Fruit fly (Drosophila melanogaster): ENCODE measurements around the gene CG6299.

The CG6299 gene

DNA sequence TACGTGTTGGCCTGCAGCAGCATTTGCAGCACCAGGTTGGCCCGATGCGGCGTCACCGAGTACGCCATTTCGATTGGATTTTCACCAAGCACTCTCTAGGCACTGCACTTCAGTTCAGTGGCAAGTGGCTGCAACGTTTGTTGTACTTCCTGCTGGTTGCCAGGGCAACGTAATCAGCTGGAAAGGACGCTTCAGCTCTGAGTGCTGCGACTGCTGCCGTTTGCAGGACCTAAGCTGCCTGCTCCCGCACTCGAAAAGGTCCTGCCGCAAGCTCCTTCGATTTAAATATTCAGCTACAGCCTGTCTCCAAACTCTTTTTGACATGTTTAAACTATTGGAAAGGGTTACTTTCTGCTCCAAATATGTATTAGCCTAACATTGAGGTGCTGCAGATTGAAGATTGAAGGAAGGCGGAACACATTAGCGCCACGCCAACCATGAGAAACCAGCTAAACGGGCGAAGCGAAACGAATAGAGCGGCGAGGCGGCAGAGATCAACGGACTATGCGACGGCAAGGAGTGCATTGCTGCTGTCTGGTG lies 5.0 kb downstream of the CG6299 start, which contains the start of the genes CG15642 and CG15641:
Gene CG15642, minus strand, starts transcription at position 356 of the 540 bp plus-strand sequence.
Gene CG15641, plus strand, starts transcription at position 490 of the 540 bp plus-strand sequence.
- no peak for TF ChIP-seq psq (GFP tag; optimal IDR thresholded peaks at IDR 0.05)
- no peak for TF ChIP-seq Jra (GFP tag; optimal IDR thresholded peaks at IDR 0.05)
- TF ChIP-seq tai (GFP tag; optimal IDR thresholded peaks at IDR 0.05): no peak
- TF ChIP-seq foxo (GFP tag; optimal IDR thresholded peaks at IDR 0.05): no peak
- TF ChIP-seq dmrt93B (GFP tag; optimal IDR thresholded peaks at IDR 0.05): no peak
- no peak for TF ChIP-seq Rel (GFP tag; optimal IDR thresholded peaks at IDR 0.05)
- TF ChIP-seq Rel (tag; optimal IDR thresholded peaks at IDR 0.05): no peak
- TF ChIP-seq pan (optimal IDR thresholded peaks at IDR 0.05): no peak
- no peak for TF ChIP-seq Myc (optimal IDR thresholded peaks at IDR 0.05)
- TF ChIP-seq Sp1 (GFP tag; optimal IDR thresholded peaks at IDR 0.05): no peak
- TF ChIP-seq Hnf4 (GFP tag; optimal IDR thresholded peaks at IDR 0.05): no peak
- TF ChIP-seq lola (GFP tag; optimal IDR thresholded peaks at IDR 0.05): no peak
- no peak for TF ChIP-seq CrebA (GFP tag; optimal IDR thresholded peaks at IDR 0.05; ENCODE audit: borderline replicate concordance)
- no peak for TF ChIP-seq h (GFP tag; optimal IDR thresholded peaks at IDR 0.05)
- no peak for TF ChIP-seq HLH106 (tag; optimal IDR thresholded peaks at IDR 0.05)

dm6 chrX:15471904-15472303 lies 9.4 kb downstream of the CG6299 start, which contains the start of the genes Grip128 and Alg14:
TSS of gene Grip128 (minus strand) at chrX:15472119.
TSS of gene Alg14 (plus strand) at chrX:15472164.
- TF ChIP-seq dmrt93B (GFP tag; optimal IDR thresholded peaks at IDR 0.05): no peak
- no peak for TF ChIP-seq CrebA (GFP tag; optimal IDR thresholded peaks at IDR 0.05; ENCODE audit: borderline replicate concordance)
- TF ChIP-seq lola (GFP tag; optimal IDR thresholded peaks at IDR 0.05): no peak
- no peak for TF ChIP-seq OdsH (GFP tag; optimal IDR thresholded peaks at IDR 0.05)

dm6 chrX:15475367-15475789 lies 12.9 kb downstream of the CG6299 start, which contains the start of gene mh:
TSS of gene mh (minus strand) at chrX:15475400.
- TF ChIP-seq CG32264 (GFP tag; optimal IDR thresholded peaks at IDR 0.05) (no peak), Vsx2 (GFP tag; optimal IDR thresholded peaks at IDR 0.05; ENCODE audit: partially characterized antibody) (no peak), CrebA (GFP tag; optimal IDR thresholded peaks at IDR 0.05; ENCODE audit: borderline replicate concordance) (no peak), woc (GFP tag; optimal IDR thresholded peaks at IDR 0.05) (no peak), Dfd (GFP tag; optimal IDR thresholded peaks at IDR 0.05) (no peak), brk (GFP tag; optimal IDR thresholded peaks at IDR 0.05) (no peak), Myc (optimal IDR thresholded peaks at IDR 0.05) (no peak), Rel (GFP tag; optimal IDR thresholded peaks at IDR 0.05) (no peak), Rel (tag; optimal IDR thresholded peaks at IDR 0.05) (no peak)

dm6 chrX:15475791-15476190 lies 13.3 kb downstream of the CG6299 start, which contains the start of gene CG6324:
TSS of gene CG6324 (plus strand) at chrX:15476091.
- no peak for TF ChIP-seq CG32264 (GFP tag; optimal IDR thresholded peaks at IDR 0.05)
- no peak for TF ChIP-seq pan (optimal IDR thresholded peaks at IDR 0.05)
- no peak for TF ChIP-seq lola (GFP tag; optimal IDR thresholded peaks at IDR 0.05)
- no peak for TF ChIP-seq dsf (GFP tag; optimal IDR thresholded peaks at IDR 0.05; ENCODE audit: borderline replicate concordance)
- TF ChIP-seq CrebA (GFP tag; optimal IDR thresholded peaks at IDR 0.05; ENCODE audit: borderline replicate concordance): no peak
- TF ChIP-seq jim (GFP tag; optimal IDR thresholded peaks at IDR 0.05): no peak
- TF ChIP-seq Rel (GFP tag; optimal IDR thresholded peaks at IDR 0.05): no peak
- no peak for TF ChIP-seq Rel (tag; optimal IDR thresholded peaks at IDR 0.05)
- no peak for TF ChIP-seq tai (GFP tag; optimal IDR thresholded peaks at IDR 0.05)
- no peak for TF ChIP-seq sage (GFP tag; optimal IDR thresholded peaks at IDR 0.05)
- TF ChIP-seq br (GFP tag; optimal IDR thresholded peaks at IDR 0.05): no peak
- no peak for TF ChIP-seq dmrt93B (GFP tag; optimal IDR thresholded peaks at IDR 0.05)
- no peak for TF ChIP-seq brk (GFP tag; optimal IDR thresholded peaks at IDR 0.05)
- no peak for TF ChIP-seq GATAd (GFP tag; optimal IDR thresholded peaks at IDR 0.05)
- no peak for TF ChIP-seq h (GFP tag; optimal IDR thresholded peaks at IDR 0.05)
- no peak for TF ChIP-seq Hr78 (GFP tag; optimal IDR thresholded peaks at IDR 0.05)
- TF ChIP-seq Mio (GFP tag; optimal IDR thresholded peaks at IDR 0.05): no peak
- no peak for TF ChIP-seq usp (GFP tag; optimal IDR thresholded peaks at IDR 0.05)
- TF ChIP-seq sv (GFP tag; optimal IDR thresholded peaks at IDR 0.05): no peak
- TF ChIP-seq fru (GFP tag; optimal IDR thresholded peaks at IDR 0.05): no peak
- TF ChIP-seq Myc (optimal IDR thresholded peaks at IDR 0.05): no peak

DNA sequence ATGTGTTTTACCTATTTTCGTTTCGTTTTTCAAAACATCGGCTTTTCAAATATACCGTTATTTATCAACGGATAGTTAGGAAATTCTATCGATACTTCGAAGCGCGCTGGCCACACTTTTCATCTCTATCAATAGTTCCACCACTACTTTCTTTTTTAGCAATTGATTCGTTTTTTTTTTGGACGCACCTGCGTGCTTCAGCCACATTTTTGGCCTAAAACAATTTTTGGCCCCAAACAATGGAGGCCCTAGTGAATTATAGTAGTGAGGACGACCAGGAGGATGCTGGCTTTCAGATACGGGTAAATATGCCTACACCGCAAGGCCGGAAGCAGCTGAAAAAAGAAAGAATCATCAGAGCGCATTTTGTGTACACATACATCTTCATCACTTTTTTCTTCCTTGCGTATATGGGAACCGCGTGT lies 19.7 kb downstream of the CG6299 start, which contains the start of gene CG6340:
Gene CG6340, plus strand, starts transcription at position 139 of the 425 bp plus-strand sequence.
- TF ChIP-seq Sp1 (GFP tag; optimal IDR thresholded peaks at IDR 0.05) (peak; percentile 12), lola (GFP tag; optimal IDR thresholded peaks at IDR 0.05) (no peak), h (GFP tag; optimal IDR thresholded peaks at IDR 0.05) (peak; percentile 6), Myc (optimal IDR thresholded peaks at IDR 0.05) (peak; percentile 27), OdsH (GFP tag; optimal IDR thresholded peaks at IDR 0.05) (no peak)
